Fruit fly (Drosophila melanogaster): ENCODE results near the gene eIF2beta.

eIF2beta gene

DNA sequence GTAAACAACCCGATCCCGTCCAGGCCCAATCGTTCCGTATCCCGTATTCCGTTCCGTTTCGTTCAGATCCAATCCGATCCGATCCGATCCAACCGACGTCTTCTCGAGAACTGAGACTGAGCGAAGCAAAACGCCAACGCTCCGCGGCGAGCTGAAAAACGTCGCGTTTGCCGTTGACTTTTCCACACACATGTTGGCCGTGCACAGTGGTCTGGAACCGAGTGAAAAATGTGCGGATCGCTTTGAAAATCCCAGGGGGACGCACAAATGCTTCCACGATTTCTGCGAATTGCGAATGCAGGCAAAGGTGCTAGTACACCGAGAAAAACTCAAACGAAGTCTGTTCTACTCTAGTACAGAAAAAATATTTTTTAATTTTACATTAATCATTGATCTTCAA, 41.6 kb downstream of the eIF2beta start, which contains the start of gene CG10663 (continued):
- no peak for TF ChIP-seq CG18262 (tag; optimal IDR thresholded peaks at IDR 0.05)
- no peak for TF ChIP-seq CG17328 (GFP tag; IDR thresholded peaks at IDR 0.05)
- no peak for TF ChIP-seq CG3065 (GFP tag; optimal IDR thresholded peaks at IDR 0.05)
- no peak for TF ChIP-seq Dp (GFP tag; optimal IDR thresholded peaks at IDR 0.05)
- no peak for TF ChIP-seq Ptx1 (GFP tag; IDR thresholded peaks at IDR 0.05)
- no peak for TF ChIP-seq CG13296 (GFP tag; optimal IDR thresholded peaks at IDR 0.05)
- no peak for TF ChIP-seq pnt (GFP tag; optimal IDR thresholded peaks at IDR 0.05)
- no peak for TF ChIP-seq ftz-f1 (GFP tag; optimal IDR thresholded peaks at IDR 0.05)
- no peak for TF ChIP-seq crc (GFP tag; optimal IDR thresholded peaks at IDR 0.05)
- TF ChIP-seq CG11695 (GFP tag; IDR thresholded peaks at IDR 0.05), result peak; percentile 43; the same call in 1 of the 3 replicates
- TF ChIP-seq CG17802 (tag; optimal IDR thresholded peaks at IDR 0.05), result no peak
- peak; percentile 14; the same call in 1 of the 2 replicates for TF ChIP-seq CG6689 (GFP tag; IDR thresholded peaks at IDR 0.05)
- TF ChIP-seq Atf6 (GFP tag; IDR thresholded peaks at IDR 0.05), result 0 out of 2 replicates have a peak, but pooled peaks have one; percentile 27
- TF ChIP-seq Sry-β (GFP tag; optimal IDR thresholded peaks at IDR 0.05), result no peak
- TF ChIP-seq gfzf (GFP tag; optimal IDR thresholded peaks at IDR 0.05), result no peak
- TF ChIP-seq CG9876 (GFP tag; optimal IDR thresholded peaks at IDR 0.05), result no peak
- TF ChIP-seq CG6854 (GFP tag; optimal IDR thresholded peaks at IDR 0.05), result no peak
- TF ChIP-seq lab (GFP tag; optimal IDR thresholded peaks at IDR 0.05), result no peak
- peak; percentile 15; the same call in 1 of the 2 replicates for TF ChIP-seq Drgx (GFP tag; IDR thresholded peaks at IDR 0.05)
- TF ChIP-seq H2.0 (GFP tag; IDR thresholded peaks at IDR 0.05), result no peak
- peak; percentile 23 for TF ChIP-seq odd (GFP tag; optimal IDR thresholded peaks at IDR 0.05)
- TF ChIP-seq ems (GFP tag; optimal IDR thresholded peaks at IDR 0.05), result no peak
- TF ChIP-seq CG7556 (GFP tag; optimal IDR thresholded peaks at IDR 0.05), result no peak
- TF ChIP-seq aop (GFP tag; IDR thresholded peaks at IDR 0.05), result no peak
- TF ChIP-seq btn (GFP tag; optimal IDR thresholded peaks at IDR 0.05), result no peak
- no peak for TF ChIP-seq luna (GFP tag; optimal IDR thresholded peaks at IDR 0.05)
- no peak for TF ChIP-seq CoRest (tag; optimal IDR thresholded peaks at IDR 0.05)
- no peak for TF ChIP-seq CG15696 (tag; optimal IDR thresholded peaks at IDR 0.05)
- TF ChIP-seq CG18476 (GFP tag; optimal IDR thresholded peaks at IDR 0.05), result no peak
- TF ChIP-seq zf30C (GFP tag; optimal IDR thresholded peaks at IDR 0.05), result no peak
- no peak for TF ChIP-seq CG5245 (GFP tag; optimal IDR thresholded peaks at IDR 0.05)
- no peak for TF ChIP-seq pum (GFP tag; optimal IDR thresholded peaks at IDR 0.05)
- 0 out of 2 replicates have a peak, but pooled peaks have one; percentile 16 for TF ChIP-seq CG1024 (GFP tag; IDR thresholded peaks at IDR 0.05)
- TF ChIP-seq HLH3B (GFP tag; IDR thresholded peaks at IDR 0.05), result peak; percentile 45
- TF ChIP-seq slp2 (GFP tag; optimal IDR thresholded peaks at IDR 0.05), result no peak
- 0 out of 2 replicates have a peak, but pooled peaks have one; percentile 2 for TF ChIP-seq CG11696 (GFP tag; IDR thresholded peaks at IDR 0.05)
- TF ChIP-seq CG4424 (GFP tag; optimal IDR thresholded peaks at IDR 0.05), result no peak
- TF ChIP-seq GATAe (GFP tag; conservative IDR thresholded peaks at IDR 0.05), result no peak
- peak; percentile 5 for TF ChIP-seq nau (GFP tag; optimal IDR thresholded peaks at IDR 0.05)
- peak; percentile 5 for TF ChIP-seq lilli (GFP tag; optimal IDR thresholded peaks at IDR 0.05)
- no peak for TF ChIP-seq CG17385 (GFP tag; optimal IDR thresholded peaks at IDR 0.05)
- peak; percentile 52; the same call in 1 of the 2 replicates for TF ChIP-seq Adf1 (GFP tag; IDR thresholded peaks at IDR 0.05)
- TF ChIP-seq CG16813 (GFP tag; IDR thresholded peaks at IDR 0.05; ENCODE audit: partially characterized antibody), result peak; percentile 43; the same call in 1 of the 3 replicates
- TF ChIP-seq Antp (GFP tag; optimal IDR thresholded peaks at IDR 0.05), result peak; percentile 22
- peak; percentile 39 for TF ChIP-seq HLHmδ (GFP tag; optimal IDR thresholded peaks at IDR 0.05)
- TF ChIP-seq CG34376 (GFP tag; optimal IDR thresholded peaks at IDR 0.05), result no peak
- no peak for TF ChIP-seq Gsc (GFP tag; IDR thresholded peaks at IDR 0.05)
- TF ChIP-seq CG7839 (tag; optimal IDR thresholded peaks at IDR 0.05), result peak; percentile 4
- no peak for TF ChIP-seq CG10431 (GFP tag; optimal IDR thresholded peaks at IDR 0.05)
- TF ChIP-seq Elba2 (GFP tag; optimal IDR thresholded peaks at IDR 0.05), result no peak
- TF ChIP-seq CG4328 (GFP tag; optimal IDR thresholded peaks at IDR 0.05), result no peak
- TF ChIP-seq inv (GFP tag; IDR thresholded peaks at IDR 0.05; ENCODE audit: partially characterized antibody), result no peak
